Fruit fly (Drosophila melanogaster) whole organism, prepupa: Measurements from ENCODE around the gene CG10041.
A peak's percentile ranks its signal among the peaks of the same experiment; 100 is the strongest.

Source experiments
- CG11762 ChIP-seq: fragments of 200-800 bp; sonication (Bioruptor generic); optimal IDR thresholded peaks from 3 replicates; lab custom pipeline; 2016; ENCODE audit warnings: missing biosample characterization, missing genetic modification characterization; ENCODE audit not compliant: insufficient read depth
- CG32006 ChIP-seq: fragments of 200-800 bp; sonication (Bioruptor generic); optimal IDR thresholded peaks from 3 replicates; lab custom pipeline; 2017; ENCODE audit warnings: missing biosample characterization, mild to moderate bottlenecking, missing genetic modification characterization
- CG3919 ChIP-seq: fragments of 200-800 bp; sonication (Bioruptor generic); optimal IDR thresholded peaks from 3 replicates; lab custom pipeline; 2016; ENCODE audit warnings: missing biosample characterization, missing genetic modification characterization
- CG4318 ChIP-seq: fragments of 200-800 bp; sonication (Bioruptor generic); optimal IDR thresholded peaks from 3 replicates; lab custom pipeline; 2017; ENCODE audit warnings: missing biosample characterization, mild to moderate bottlenecking, missing genetic modification characterization
- CG6276 ChIP-seq: fragments of 200-800 bp; sonication (Bioruptor generic); optimal IDR thresholded peaks from 2 replicates; lab custom pipeline; 2017; ENCODE audit warnings: missing biosample characterization, mild to moderate bottlenecking, missing genetic modification characterization
- CG8632 ChIP-seq: fragments of 200-800 bp; sonication (Bioruptor generic); optimal IDR thresholded peaks from 3 replicates; lab custom pipeline; 2016; ENCODE audit warnings: missing biosample characterization, missing genetic modification characterization
- Eip78C ChIP-seq: fragments of 200-800 bp; sonication (Bioruptor generic); peaks from one replicate; lab custom pipeline; 2016; ENCODE audit warnings: missing biosample characterization, missing genetic modification characterization
- Ets21C ChIP-seq: fragments of 200-800 bp; sonication (Bioruptor generic); optimal IDR thresholded peaks from 3 replicates; lab custom pipeline; 2016; ENCODE audit warnings: missing biosample characterization, missing genetic modification characterization
- Smox ChIP-seq: fragments of 200-800 bp; sonication (Bioruptor generic); optimal IDR thresholded peaks from 3 replicates; lab custom pipeline; 2016; ENCODE audit warnings: missing biosample characterization, missing genetic modification characterization
- pdm3 ChIP-seq: fragments of 200-800 bp; sonication (Bioruptor generic); optimal IDR thresholded peaks from 3 replicates; lab custom pipeline; 2016; ENCODE audit warnings: missing biosample characterization, missing genetic modification characterization
- vri ChIP-seq: fragments of 200-800 bp; sonication (Bioruptor generic); optimal IDR thresholded peaks from 3 replicates; lab custom pipeline; 2016; ENCODE audit warnings: missing biosample characterization, mild to moderate bottlenecking, missing genetic modification characterization

- TF ChIP-seq CG32006 (GFP tag; lab: Kevin White, UChicago) (no peak), Eip78C (GFP tag; lab: Kevin White, UChicago) (peak; percentile 71), vri (GFP tag; lab: Kevin White, UChicago) (no peak), CG3919 (no peak), CG11762 (GFP tag; lab: Kevin White, UChicago) (no peak), CG4318 (GFP tag; lab: Kevin White, UChicago) (no peak), pdm3 (GFP tag; lab: Kevin White, UChicago) (no peak), CG6276 (GFP tag; lab: Kevin White, UChicago) (no peak), CG8632 (GFP tag; lab: Kevin White, UChicago) (no peak), Smox (GFP tag; lab: Kevin White, UChicago) (no peak), Ets21C (GFP tag; lab: Kevin White, UChicago) (no peak)
These were observed 31.9 kb upstream of the CG10041 start for dm6 chr3R:12383784-12384183.
